Worm (Caenorhabditis elegans) whole organism, mixed stage, embryonic: ENCODE data around the gene cyp-33C11.

ENCODE experiments used
- M03D4.4 ChIP-seq: sonication (generic microtip); optimal IDR thresholded peaks from 2 replicates; lab custom pipeline; 2017; ENCODE audit warnings: mild to moderate bottlenecking, missing genetic modification characterization, missing compliant biosample characterization
- bed-3 ChIP-seq: fragments of 200-800 bp; sonication (Bioruptor generic); optimal IDR thresholded peaks from 3 replicates; lab custom pipeline; 2018; ENCODE audit warnings: mild to moderate bottlenecking, missing genetic modification characterization, moderate library complexity, missing compliant biosample characterization
- blmp-1 ChIP-seq: fragments of 150-350 bp; optimal IDR thresholded peaks from 2 replicates; lab custom pipeline; 2014; ENCODE audit warnings: missing biosample characterization, missing genetic modification characterization
- ceh-39 ChIP-seq: fragments of 150-350 bp; optimal IDR thresholded peaks from 2 replicates; lab custom pipeline; 2014; ENCODE audit warnings: missing biosample characterization, missing genetic modification characterization
- ceh-43 ChIP-seq: fragments of 200-800 bp; sonication (Bioruptor generic); optimal IDR thresholded peaks from 2 replicates; lab custom pipeline; 2018; ENCODE audit warnings: mild to moderate bottlenecking, missing genetic modification characterization, moderate library complexity, missing compliant biosample characterization
- ceh-83 ChIP-seq: fragments of 200-800 bp; sonication (Bioruptor generic); optimal IDR thresholded peaks from 2 replicates; lab custom pipeline; 2018; ENCODE audit warnings: mild to moderate bottlenecking, missing genetic modification characterization, missing compliant biosample characterization
- ces-1 ChIP-seq: fragments of 150-350 bp; optimal IDR thresholded peaks from 2 replicates; lab custom pipeline; 2014; ENCODE audit warnings: missing biosample characterization, missing genetic modification reagents, missing genetic modification characterization
- cnd-1 ChIP-seq: fragments of 200-800 bp; sonication (Bioruptor generic); optimal IDR thresholded peaks from 2 replicates; lab custom pipeline; 2018; ENCODE audit warnings: mild to moderate bottlenecking, missing genetic modification characterization, missing compliant biosample characterization
- drap-1 ChIP-seq: fragments of 200-800 bp; sonication (Bioruptor generic); optimal IDR thresholded peaks from 3 replicates; lab custom pipeline; 2018; ENCODE audit warnings: mild to moderate bottlenecking, missing genetic modification characterization, missing compliant biosample characterization
- elt-1 ChIP-seq: sonication (generic microtip); optimal IDR thresholded peaks from 2 replicates; lab custom pipeline; 2017; ENCODE audit warnings: missing genetic modification characterization, mild to moderate bottlenecking, missing compliant biosample characterization, antibody characterized with exemption, moderate library complexity, borderline replicate concordance; ENCODE audit not compliant: insufficient read depth
- elt-3 ChIP-seq: fragments of 150-350 bp; optimal IDR thresholded peaks from 2 replicates; lab custom pipeline; 2014; ENCODE audit warnings: missing biosample characterization, missing genetic modification characterization
- flh-1 ChIP-seq: fragments of 200-800 bp; sonication (Bioruptor generic); optimal IDR thresholded peaks from 2 replicates; lab custom pipeline; 2018; ENCODE audit warnings: mild to moderate bottlenecking, missing genetic modification characterization, moderate library complexity, missing compliant biosample characterization
- hlh-1 ChIP-seq: fragments of 150-350 bp; optimal IDR thresholded peaks from 2 replicates; lab custom pipeline; 2014; ENCODE audit warnings: missing biosample characterization, missing genetic modification reagents, missing genetic modification characterization
- lin-13 ChIP-seq: fragments of 150-350 bp; optimal IDR thresholded peaks from 2 replicates; lab custom pipeline; 2014; ENCODE audit warnings: missing biosample characterization, missing genetic modification characterization
- lin-32 ChIP-seq: fragments of 200-800 bp; sonication (Bioruptor generic); optimal IDR thresholded peaks from 2 replicates; lab custom pipeline; 2018; ENCODE audit warnings: mild to moderate bottlenecking, missing genetic modification characterization, missing compliant biosample characterization
- lsy-2 ChIP-seq: fragments of 150-350 bp; optimal IDR thresholded peaks from 2 replicates; lab custom pipeline; 2014; ENCODE audit warnings: missing biosample characterization, missing genetic modification characterization
- mab-5 ChIP-seq: fragments of 150-350 bp; optimal IDR thresholded peaks from 2 replicates; lab custom pipeline; 2014; ENCODE audit warnings: missing biosample characterization, missing genetic modification characterization
- mep-1 ChIP-seq: fragments of 150-350 bp; optimal IDR thresholded peaks from 2 replicates; lab custom pipeline; 2017; ENCODE audit warnings: missing biosample characterization, missing genetic modification reagents, missing genetic modification characterization, inconsistent platforms
- nhr-2 ChIP-seq: fragments of 150-350 bp; optimal IDR thresholded peaks from 2 replicates; lab custom pipeline; 2014; ENCODE audit warnings: missing biosample characterization, missing genetic modification characterization
- nhr-237 ChIP-seq: fragments of 150-350 bp; optimal IDR thresholded peaks from 2 replicates; lab custom pipeline; 2014; ENCODE audit warnings: missing biosample characterization, missing genetic modification characterization
- nhr-28 ChIP-seq: fragments of 150-350 bp; optimal IDR thresholded peaks from 2 replicates; lab custom pipeline; 2014; ENCODE audit warnings: missing biosample characterization, missing genetic modification characterization
- nhr-76 ChIP-seq: sonication (generic microtip); optimal IDR thresholded peaks from 2 replicates; lab custom pipeline; 2017; ENCODE audit warnings: missing biosample characterization, missing genetic modification characterization
- pha-4 ChIP-seq: fragments of 150-350 bp; optimal IDR thresholded peaks from 2 replicates; lab custom pipeline; 2018; ENCODE audit warnings: missing biosample characterization, missing genetic modification reagents, missing genetic modification characterization
- sem-2 ChIP-seq: fragments of 200-800 bp; sonication (Bioruptor generic); optimal IDR thresholded peaks from 2 replicates; lab custom pipeline; 2018; ENCODE audit warnings: mild to moderate bottlenecking, missing genetic modification characterization, missing compliant biosample characterization
- snpc-4 ChIP-seq: fragments of 150-350 bp; optimal IDR thresholded peaks from 2 replicates; lab custom pipeline; 2014; ENCODE audit warnings: missing biosample characterization, missing genetic modification characterization
- sptf-1 ChIP-seq: sonication (generic microtip); optimal IDR thresholded peaks from 2 replicates; lab custom pipeline; 2017; ENCODE audit warnings: mild to moderate bottlenecking, missing genetic modification characterization, moderate library complexity, missing compliant biosample characterization
- unc-120 ChIP-seq: sonication (generic microtip); optimal IDR thresholded peaks from 2 replicates; lab custom pipeline; 2017; ENCODE audit warnings: missing genetic modification characterization, missing compliant biosample characterization; ENCODE audit not compliant: poor library complexity, severe bottlenecking
- unc-39 ChIP-seq: fragments of 150-350 bp; optimal IDR thresholded peaks from 2 replicates; lab custom pipeline; 2014; ENCODE audit warnings: missing biosample characterization, missing genetic modification characterization
- unc-62 ChIP-seq: fragments of 150-350 bp; optimal IDR thresholded peaks from 2 replicates; lab custom pipeline; 2014; ENCODE audit warnings: missing biosample characterization, missing genetic modification reagents, missing genetic modification characterization
- ztf-11 ChIP-seq: fragments of 150-350 bp; optimal IDR thresholded peaks from 2 replicates; lab custom pipeline; 2014; ENCODE audit warnings: missing biosample characterization, missing genetic modification characterization

cyp-33C11 gene

DNA sequence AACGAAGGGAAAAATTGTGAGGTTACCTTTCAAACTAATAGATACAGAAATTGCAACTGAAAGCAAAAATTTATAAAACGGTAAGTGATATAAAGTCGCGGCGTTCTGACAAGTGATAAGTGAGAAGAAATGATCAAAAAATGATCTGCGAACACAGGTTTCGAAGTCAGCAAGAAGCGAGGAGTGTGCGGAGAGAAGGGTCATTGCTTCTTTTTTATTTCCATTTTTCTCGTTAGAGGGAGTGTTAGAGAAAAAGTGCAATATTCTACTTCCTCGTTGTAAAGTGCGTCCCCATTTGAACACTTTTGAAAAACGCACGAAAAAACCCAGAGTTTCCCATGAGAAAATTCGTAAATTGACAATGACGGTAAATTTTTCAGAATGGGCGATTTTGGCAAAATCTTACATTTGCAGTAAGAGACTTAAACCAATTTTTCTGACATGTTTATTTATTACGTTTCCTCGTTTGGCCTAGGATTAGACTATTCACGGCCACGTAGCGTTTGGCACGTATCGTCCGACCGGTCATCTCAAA is 36.2 kb downstream of the cyp-33C11 start, which contains the start of the genes fbxa-72 and srx-21:
Gene fbxa-72, minus strand, starts transcription at position 204 of the 535 bp plus-strand sequence.
Gene srx-21, plus strand, starts transcription at position 485 of the 535 bp plus-strand sequence.
- TF ChIP-seq unc-39 (tag; lab: Kevin White, UChicago) (no peak), flh-1 (GFP tag; lab: Kevin White, UChicago) (no peak), drap-1 (GFP tag; lab: Kevin White, UChicago) (no peak), M03D4.4 (tag; lab: Kevin White, UChicago) (no peak), mep-1 (no peak), bed-3 (GFP tag; lab: Kevin White, UChicago) (no peak), ces-1 (GFP tag; lab: Kevin White, UChicago) (no peak), pha-4 (tag; lab: Kevin White, UChicago) (no peak), nhr-28 (tag; lab: Kevin White, UChicago) (no peak), lin-13 (tag; lab: Kevin White, UChicago) (no peak), sptf-1 (tag; lab: Kevin White, UChicago) (no peak)

DNA sequence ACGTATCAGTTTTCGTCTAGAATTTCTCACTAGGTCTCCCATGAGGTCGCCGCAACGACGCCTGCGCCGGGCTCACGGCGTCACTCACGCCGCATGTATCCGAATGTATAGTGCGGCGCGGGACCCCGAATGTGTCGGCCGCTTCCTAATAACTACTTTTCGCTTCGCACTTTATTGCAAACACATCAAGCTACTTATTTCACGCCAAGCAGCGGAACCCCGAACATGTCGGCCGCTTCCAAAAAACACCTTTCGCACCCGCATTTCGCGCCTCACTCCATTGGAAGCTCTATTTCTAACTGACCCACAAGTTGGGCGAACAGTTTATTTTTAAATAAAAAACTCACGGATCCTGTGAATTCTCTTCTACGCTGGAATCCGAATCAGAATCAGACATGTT is 36.7 kb downstream of the cyp-33C11 start:
- TF ChIP-seq nhr-237 = no peak

DNA sequence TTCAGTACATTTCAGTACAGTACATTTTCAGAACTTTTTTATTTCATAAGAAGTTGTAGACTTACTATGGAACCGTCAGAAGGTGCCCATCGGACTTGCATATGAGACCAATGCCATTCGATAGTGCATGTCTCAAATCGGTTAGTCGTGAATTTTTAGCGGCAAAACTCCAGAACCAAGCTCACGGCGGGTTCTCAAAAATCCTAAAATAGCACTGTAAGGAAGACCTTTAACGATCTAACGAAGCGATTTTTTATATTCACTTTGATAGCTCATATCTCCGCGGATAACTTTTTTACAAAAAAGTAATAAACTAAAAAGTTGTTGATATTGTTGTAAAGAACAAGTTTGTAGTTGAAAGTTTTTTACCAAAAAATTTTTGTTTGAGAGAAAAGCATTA is 38.6 kb downstream of the cyp-33C11 start, which contains the start of gene sru-25:
Gene sru-25, minus strand, starts transcription at position 101 of the 400 bp plus-strand sequence.
- TF ChIP-seq ceh-39 (tag; lab: Kevin White, UChicago) = no peak
- TF ChIP-seq ceh-43 (GFP tag; lab: Kevin White, UChicago) = no peak
- TF ChIP-seq snpc-4 (tag; lab: Kevin White, UChicago) = no peak
- no peak for TF ChIP-seq M03D4.4 (tag; lab: Kevin White, UChicago)
- TF ChIP-seq lin-32 (GFP tag; lab: Kevin White, UChicago) = no peak
- no peak for TF ChIP-seq lin-13 (tag; lab: Kevin White, UChicago)
- TF ChIP-seq elt-3 (tag; lab: Kevin White, UChicago) = no peak
- no peak for TF ChIP-seq cnd-1 (tag; lab: Kevin White, UChicago)
- TF ChIP-seq lsy-2 (tag; lab: Kevin White, UChicago) = no peak
- TF ChIP-seq ztf-11 (tag; lab: Kevin White, UChicago) = no peak
- no peak for TF ChIP-seq unc-62 (GFP tag; lab: Kevin White, UChicago)
- TF ChIP-seq nhr-2 (tag; lab: Kevin White, UChicago) = no peak
- no peak for TF ChIP-seq hlh-1 (tag; lab: Kevin White, UChicago)
- no peak for TF ChIP-seq nhr-28 (tag; lab: Kevin White, UChicago)
- TF ChIP-seq flh-1 (GFP tag; lab: Kevin White, UChicago) = no peak
- TF ChIP-seq nhr-76 (tag; lab: Kevin White, UChicago) = no peak
- no peak for TF ChIP-seq sem-2 (GFP tag; lab: Kevin White, UChicago)
- no peak for TF ChIP-seq mab-5 (tag; lab: Kevin White, UChicago)

DNA sequence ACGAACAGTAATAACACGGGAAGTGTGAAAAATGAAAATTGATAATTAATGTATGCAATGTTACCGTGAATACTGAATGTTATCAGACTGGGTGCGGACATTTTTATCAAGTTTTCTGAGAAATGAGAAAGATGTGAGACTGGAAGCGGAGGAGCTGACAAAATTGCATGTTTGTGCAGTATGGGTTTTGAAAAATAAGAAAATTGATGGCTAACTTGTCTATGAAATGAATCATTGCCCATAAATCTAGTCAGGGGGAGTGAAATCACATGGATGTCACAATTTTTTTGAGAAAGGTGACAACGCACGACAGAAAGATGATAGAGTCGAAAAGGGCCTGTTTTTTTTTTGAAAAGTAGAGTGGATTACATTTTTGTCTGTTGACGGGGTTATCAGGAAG is 41.4 kb downstream of the cyp-33C11 start, which contains the start of gene sru-24:
Gene sru-24, minus strand, starts transcription at position 101 of the 400 bp plus-strand sequence.
- TF ChIP-seq pha-4 (tag; lab: Kevin White, UChicago) (no peak), unc-39 (tag; lab: Kevin White, UChicago) (no peak), flh-1 (GFP tag; lab: Kevin White, UChicago) (no peak), sem-2 (GFP tag; lab: Kevin White, UChicago) (no peak), blmp-1 (tag; lab: Kevin White, UChicago) (no peak), nhr-28 (tag; lab: Kevin White, UChicago) (no peak), mep-1 (no peak), bed-3 (GFP tag; lab: Kevin White, UChicago) (no peak), ceh-83 (GFP tag; lab: Kevin White, UChicago) (no peak), lsy-2 (tag; lab: Kevin White, UChicago) (no peak), elt-1 (tag; lab: Kevin White, UChicago) (no peak), unc-120 (tag; lab: Kevin White, UChicago) (no peak)

DNA sequence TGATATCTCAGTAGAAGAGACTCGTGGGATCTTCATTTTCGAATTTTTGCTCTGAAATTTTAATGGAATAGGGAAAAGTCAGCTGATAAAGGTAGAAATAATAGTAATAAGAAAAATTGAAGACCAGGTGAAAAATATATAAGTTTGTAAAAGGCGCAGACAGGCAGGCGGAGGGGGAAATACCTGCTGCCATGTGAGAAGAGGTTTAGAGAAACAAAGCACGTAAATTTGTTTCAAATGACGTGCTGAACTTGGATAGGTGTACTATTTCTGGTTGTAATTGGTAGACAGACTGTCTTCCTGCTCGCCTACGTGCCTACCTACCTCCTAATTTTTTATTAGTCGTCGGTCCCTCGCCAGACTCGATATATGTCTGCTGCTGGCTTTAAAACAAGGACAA is 45.3 kb downstream of the cyp-33C11 start, which contains the start of gene nhr-180:
Gene nhr-180, minus strand, starts transcription at position 52 of the 400 bp plus-strand sequence.
- TF ChIP-seq lsy-2 (tag; lab: Kevin White, UChicago) (no peak), mep-1 (no peak), M03D4.4 (tag; lab: Kevin White, UChicago) (no peak), mab-5 (tag; lab: Kevin White, UChicago) (no peak), drap-1 (GFP tag; lab: Kevin White, UChicago) (no peak)
